Worm (Caenorhabditis elegans) whole organism, early embryonic: ENCODE measurements around the gene C23H5.11.
A peak's percentile ranks its signal among the peaks of the same experiment; 100 is the strongest.

Experiments used
- B0310.2 ChIP-seq: sonication (generic microtip); optimal IDR thresholded peaks from 2 replicates; lab custom pipeline; 2016; ENCODE audit warnings: mild to moderate bottlenecking, missing genetic modification characterization, missing compliant biosample characterization
- F13C5.2 ChIP-seq: sonication (generic microtip); optimal IDR thresholded peaks from 2 replicates; lab custom pipeline; 2017; ENCODE audit warnings: mild to moderate bottlenecking, missing genetic modification characterization, inconsistent platforms, missing compliant biosample characterization
- aly-1 ChIP-seq: sonication (generic microtip); optimal IDR thresholded peaks from 2 replicates; lab custom pipeline; 2016; ENCODE audit warnings: missing genetic modification characterization, missing compliant biosample characterization
- ama-1 ChIP-seq: fragments of 150-350 bp; optimal IDR thresholded peaks from 2 replicates; lab custom pipeline; 2014
- ceh-13 ChIP-seq: fragments of 200-800 bp; sonication (Bioruptor generic); optimal IDR thresholded peaks from 2 replicates; lab custom pipeline; 2018; ENCODE audit warnings: mild to moderate bottlenecking, missing genetic modification characterization, missing compliant biosample characterization
- ceh-36 ChIP-seq: sonication (generic microtip); optimal IDR thresholded peaks from 2 replicates; lab custom pipeline; 2016; ENCODE audit warnings: missing genetic modification characterization, inconsistent platforms, missing compliant biosample characterization
- ets-7 ChIP-seq: sonication (generic microtip); optimal IDR thresholded peaks from 2 replicates; lab custom pipeline; 2016; ENCODE audit warnings: missing genotype, missing genetic modification characterization, missing compliant biosample characterization
- flt-1 ChIP-seq: fragments of 200-800 bp; sonication (Bioruptor generic); IDR thresholded peaks from 2 replicates; pipeline ENCODE4 v1.3.6; 2022; ENCODE audit warnings: missing genetic modification characterization, missing compliant biosample characterization
- hmbx-1 ChIP-seq: sonication (generic microtip); optimal IDR thresholded peaks from 2 replicates; lab custom pipeline; 2016; ENCODE audit warnings: mild to moderate bottlenecking, missing genetic modification characterization, missing compliant biosample characterization
- hmg-4 ChIP-seq: fragments of 200-800 bp; sonication (Bioruptor generic); optimal IDR thresholded peaks from 2 replicates; lab custom pipeline; 2018; ENCODE audit warnings: mild to moderate bottlenecking, missing genetic modification characterization, missing compliant biosample characterization
- hnd-1 ChIP-seq: sonication (generic microtip); optimal IDR thresholded peaks from 2 replicates; lab custom pipeline; 2016; ENCODE audit warnings: missing genetic modification characterization, missing compliant biosample characterization
- pes-1 ChIP-seq: fragments of 200-800 bp; sonication (Bioruptor generic); IDR thresholded peaks from 2 replicates; pipeline ENCODE4 v1.3.6; 2022; ENCODE audit warnings: missing genetic modification reagents, missing genetic modification characterization, missing compliant biosample characterization
- scrt-1 ChIP-seq: fragments of 200-800 bp; sonication (Bioruptor generic); IDR thresholded peaks from 2 replicates; pipeline ENCODE4 v1.3.6; 2022; ENCODE audit warnings: missing genetic modification characterization, missing compliant biosample characterization
- sea-1 ChIP-seq: fragments of 200-800 bp; sonication (Bioruptor generic); conservative IDR thresholded peaks from 2 replicates; pipeline ENCODE4 v1.3.6; 2022; ENCODE audit warnings: missing genetic modification characterization, missing compliant biosample characterization
- tbx-11 ChIP-seq: fragments of 200-800 bp; sonication (Bioruptor generic); IDR thresholded peaks from 2 replicates; pipeline ENCODE4 v1.3.6; 2022; ENCODE audit warnings: missing genetic modification characterization, missing compliant biosample characterization
- tbx-37 ChIP-seq: fragments of 200-800 bp; sonication (Bioruptor generic); conservative IDR thresholded peaks from 2 replicates; pipeline ENCODE4 v1.3.6; 2022; ENCODE audit warnings: missing genetic modification reagents, missing genetic modification characterization, missing compliant biosample characterization
- tra-4 ChIP-seq: sonication (generic microtip); optimal IDR thresholded peaks from 2 replicates; lab custom pipeline; 2017; ENCODE audit warnings: missing genetic modification characterization, missing compliant biosample characterization

C23H5.11 gene

DNA sequence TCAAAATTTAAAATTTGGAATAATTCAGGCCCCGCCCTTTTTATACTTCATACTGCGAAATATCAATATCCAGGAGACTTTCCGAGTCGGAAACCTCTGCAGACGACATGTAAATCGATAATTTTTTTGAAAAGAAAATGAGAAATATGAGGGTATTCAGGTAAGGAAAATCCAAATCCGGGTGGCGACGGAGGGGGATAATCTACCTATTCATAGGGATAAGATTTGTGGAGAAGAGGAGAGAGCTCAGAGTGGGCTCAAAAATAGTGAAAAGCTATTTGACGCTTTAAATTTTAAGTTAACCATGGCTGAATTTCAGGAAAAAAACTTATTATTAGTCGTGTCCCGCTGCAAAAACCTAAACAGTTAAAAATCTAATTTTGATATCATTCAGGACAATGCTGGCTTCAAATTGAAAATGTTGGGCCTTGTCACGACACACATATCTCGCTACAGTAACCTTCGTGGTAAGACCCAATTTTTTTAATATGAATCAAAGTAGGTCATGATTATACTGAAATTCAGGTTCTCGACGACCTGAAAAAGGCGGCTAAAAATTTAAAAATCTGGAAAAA is 11.7 kb upstream of the C23H5.11 start, which contains the start of gene che-6:
Gene che-6 (minus strand): TSS at position 109 of the 575 bp plus-strand sequence.
- TF ChIP-seq ama-1 = no peak

DNA sequence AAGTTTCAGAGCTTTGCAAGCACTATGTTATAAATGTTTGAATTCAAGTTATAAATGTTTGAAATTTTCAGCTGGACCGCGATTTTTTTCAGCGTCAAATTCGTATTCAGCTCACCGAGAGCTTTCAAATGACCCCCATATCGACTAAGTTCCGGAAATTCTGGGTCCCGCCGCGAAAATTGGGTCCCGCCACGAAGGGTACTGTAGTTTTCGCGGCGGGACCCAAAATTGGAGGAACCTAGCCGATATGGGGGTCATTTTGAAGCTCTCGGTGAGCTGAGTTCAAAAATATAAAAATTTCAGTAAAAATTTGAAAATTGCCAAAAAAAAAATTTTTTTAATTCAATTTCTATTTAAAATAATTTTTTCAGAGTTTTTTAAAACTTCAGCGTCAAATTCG is 7.0 kb upstream of the C23H5.11 start:
- TF ChIP-seq F13C5.2 (tag; lab: Kevin White, UChicago) = no peak
- peak; percentile 44; the same call in 1 of the 2 replicates for TF ChIP-seq pes-1 (GFP tag; lab: Robert Waterston, UW)
- no peak for TF ChIP-seq ama-1
- TF ChIP-seq ceh-13 (GFP tag; lab: Kevin White, UChicago) = no peak
- TF ChIP-seq hmg-4 (GFP tag; lab: Kevin White, UChicago) = no peak
- no peak for TF ChIP-seq ceh-36 (tag; lab: Kevin White, UChicago)
- 0 out of 2 replicates have a peak, but pooled peaks have one; percentile 11 for TF ChIP-seq tbx-37 (GFP tag; lab: Robert Waterston, UW)
- TF ChIP-seq ets-7 (tag; lab: Kevin White, UChicago) = no peak
- TF ChIP-seq tra-4 = no peak
- TF ChIP-seq hnd-1 (tag; lab: Kevin White, UChicago) = no peak

- TF ChIP-seq B0310.2 (tag; lab: Kevin White, UChicago) (no peak), tbx-11 (GFP tag; lab: Robert Waterston, UW) (no peak), ceh-36 (tag; lab: Kevin White, UChicago) (no peak), ceh-13 (GFP tag; lab: Kevin White, UChicago) (no peak), aly-1 (tag; lab: Kevin White, UChicago) (no peak), hmg-4 (GFP tag; lab: Kevin White, UChicago) (no peak), tra-4 (no peak)
Measured at ce11 chrIV:2102793-2103192, 3.1 kb upstream of the C23H5.11 start, which contains the start of gene C23H5.15. TSS of gene C23H5.15 (minus strand) at chrIV:2102893.

ce11 chrIV:2083734-2084133 is 15.9 kb downstream of the C23H5.11 start, which contains the start of gene mca-2:
TSS of gene mca-2 (plus strand) at chrIV:2084034.
- TF ChIP-seq hmg-4 (GFP tag; lab: Kevin White, UChicago) (no peak), ceh-13 (GFP tag; lab: Kevin White, UChicago) (no peak), sea-1 (GFP tag; lab: Robert Waterston, UW) (no peak), F13C5.2 (tag; lab: Kevin White, UChicago) (no peak), tbx-37 (GFP tag; lab: Robert Waterston, UW) (no peak), pes-1 (GFP tag; lab: Robert Waterston, UW) (no peak)

DNA sequence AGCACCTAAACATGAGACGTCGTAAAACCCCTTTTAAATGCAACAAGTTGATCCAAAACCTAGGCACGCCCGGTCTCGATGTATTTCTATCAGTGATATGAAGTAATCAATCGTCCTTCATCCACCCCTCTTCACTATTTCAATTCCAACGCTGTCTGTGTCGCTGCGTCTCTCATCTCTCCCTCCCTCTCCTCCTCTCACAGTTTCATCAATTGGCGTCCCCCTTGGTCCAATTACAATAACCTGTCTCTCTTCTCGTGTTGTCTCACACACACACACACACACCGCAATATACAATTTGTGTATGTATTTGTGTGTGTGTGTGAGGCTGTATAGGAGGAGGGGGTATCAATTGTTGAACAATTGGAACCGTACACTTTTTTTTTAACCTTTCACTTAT is 16.5 kb downstream of the C23H5.11 start:
- TF ChIP-seq tra-4 (no peak), pes-1 (GFP tag; lab: Robert Waterston, UW) (no peak), tbx-11 (GFP tag; lab: Robert Waterston, UW) (no peak), F13C5.2 (tag; lab: Kevin White, UChicago) (no peak), ceh-13 (GFP tag; lab: Kevin White, UChicago) (no peak), ets-7 (tag; lab: Kevin White, UChicago) (no peak), B0310.2 (tag; lab: Kevin White, UChicago) (no peak), flt-1 (GFP tag; lab: Robert Waterston, UW) (no peak), ceh-36 (tag; lab: Kevin White, UChicago) (no peak), tbx-37 (GFP tag; lab: Robert Waterston, UW) (no peak), aly-1 (tag; lab: Kevin White, UChicago) (no peak), hnd-1 (tag; lab: Kevin White, UChicago) (no peak), hmbx-1 (tag; lab: Kevin White, UChicago) (no peak), ama-1 (no peak)

DNA sequence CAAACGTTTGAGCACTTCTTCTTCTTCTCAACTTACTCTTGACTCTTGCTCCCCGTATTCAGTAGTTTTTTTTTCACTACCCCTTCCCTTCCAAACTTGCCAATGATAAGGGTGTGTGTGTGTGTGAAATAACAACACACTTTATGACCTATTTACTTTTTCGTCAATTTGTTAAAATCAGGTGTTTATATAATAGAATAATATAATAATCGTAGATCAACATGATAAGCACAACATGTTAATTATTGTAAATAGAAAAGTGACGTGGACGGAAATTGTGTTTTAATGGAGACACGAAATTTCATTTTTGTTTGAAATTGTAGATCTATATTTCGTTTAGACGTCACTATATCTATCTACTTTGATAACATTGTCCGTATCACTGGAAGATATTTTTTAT is 19.3 kb downstream of the C23H5.11 start:
- TF ChIP-seq scrt-1 (no peak), tra-4 (no peak), ceh-36 (tag; lab: Kevin White, UChicago) (no peak), aly-1 (tag; lab: Kevin White, UChicago) (no peak), ceh-13 (GFP tag; lab: Kevin White, UChicago) (no peak), ets-7 (tag; lab: Kevin White, UChicago) (no peak), pes-1 (GFP tag; lab: Robert Waterston, UW) (no peak), hmbx-1 (tag; lab: Kevin White, UChicago) (no peak), tbx-11 (GFP tag; lab: Robert Waterston, UW) (no peak)

ce11 chrIV:2077159-2077835 is 22.4 kb downstream of the C23H5.11 start:
- TF ChIP-seq F13C5.2 (tag; lab: Kevin White, UChicago) = no peak
- no peak for TF ChIP-seq hnd-1 (tag; lab: Kevin White, UChicago)
- no peak for TF ChIP-seq ceh-36 (tag; lab: Kevin White, UChicago)
- TF ChIP-seq hmbx-1 (tag; lab: Kevin White, UChicago) = no peak
- TF ChIP-seq tra-4 = no peak
- TF ChIP-seq flt-1 (GFP tag; lab: Robert Waterston, UW) = no peak
- TF ChIP-seq sea-1 (GFP tag; lab: Robert Waterston, UW) = no peak
- no peak for TF ChIP-seq hmg-4 (GFP tag; lab: Kevin White, UChicago)
- TF ChIP-seq scrt-1 = no peak
- TF ChIP-seq tbx-11 (GFP tag; lab: Robert Waterston, UW) = no peak
- TF ChIP-seq ama-1 = no peak
- TF ChIP-seq aly-1 (tag; lab: Kevin White, UChicago) = no peak
- no peak for TF ChIP-seq tbx-37 (GFP tag; lab: Robert Waterston, UW)
